Fruit fly (Drosophila melanogaster) whole organism, embryonic: ENCODE data around the gene CG7806.

Experiments used
- Bgb ChIP-seq: fragments of 200-800 bp; sonication (Bioruptor generic); IDR thresholded peaks from 2 replicates; pipeline ENCODE4 v1.3.6; 2022; ENCODE audit warnings: missing biosample characterization, missing genetic modification characterization; ENCODE audit not compliant: partially characterized antibody
- C15 ChIP-seq: fragments of 200-800 bp; sonication (Bioruptor generic); IDR thresholded peaks from 3 replicates; pipeline ENCODE4 v1.3.6; 2022; ENCODE audit warnings: missing biosample characterization, missing genetic modification characterization
- CG10274 ChIP-seq: fragments of 200-800 bp; sonication (Bioruptor generic); optimal IDR thresholded peaks from 3 replicates; lab custom pipeline; 2017; ENCODE audit warnings: missing biosample characterization, mild to moderate bottlenecking, missing genetic modification characterization
- CG11695 ChIP-seq: fragments of 200-800 bp; sonication (Bioruptor generic); IDR thresholded peaks from 3 replicates; pipeline ENCODE4 v1.3.6; 2022; ENCODE audit warnings: missing biosample characterization, missing genetic modification characterization
- CG12391 ChIP-seq: fragments of 200-800 bp; sonication (Bioruptor generic); optimal IDR thresholded peaks from 3 replicates; lab custom pipeline; 2018; ENCODE audit warnings: missing biosample characterization, mild to moderate bottlenecking, missing genetic modification characterization, moderate library complexity
- CG12659 ChIP-seq: fragments of 200-800 bp; sonication (Bioruptor generic); optimal IDR thresholded peaks from 3 replicates; lab custom pipeline; 2017; ENCODE audit warnings: mild to moderate bottlenecking, missing biosample characterization, missing genetic modification reagents, missing genetic modification characterization
- CG14014 ChIP-seq: fragments of 200-800 bp; sonication (Bioruptor generic); IDR thresholded peaks from 2 replicates; pipeline ENCODE4 v1.3.6; 2022; ENCODE audit warnings: missing biosample characterization, missing genetic modification characterization
- CG14441 ChIP-seq: fragments of 200-800 bp; sonication (Bioruptor generic); IDR thresholded peaks from 2 replicates; pipeline ENCODE4 v1.3.6; 2022; ENCODE audit warnings: missing biosample characterization, missing genetic modification characterization
- CG15011 ChIP-seq: fragments of 200-800 bp; sonication (Bioruptor generic); optimal IDR thresholded peaks from 3 replicates; lab custom pipeline; 2018; ENCODE audit warnings: missing biosample characterization, mild to moderate bottlenecking, missing genetic modification characterization
- CG15514 ChIP-seq: fragments of 200-800 bp; sonication (Bioruptor generic); optimal IDR thresholded peaks from 3 replicates; lab custom pipeline; 2017; ENCODE audit warnings: missing biosample characterization, missing genetic modification characterization, mild to moderate bottlenecking, moderate library complexity, missing genetic modification reagents
- CG15601 ChIP-seq: fragments of 200-800 bp; sonication (Bioruptor generic); optimal IDR thresholded peaks from 3 replicates; lab custom pipeline; 2019; ENCODE audit warnings: missing biosample characterization, mild to moderate bottlenecking, missing genetic modification characterization, moderate library complexity
- CG17361 ChIP-seq: fragments of 200-800 bp; sonication (Bioruptor generic); IDR thresholded peaks from 3 replicates; pipeline ENCODE4 v1.3.6; 2022; ENCODE audit warnings: missing biosample characterization, missing genetic modification characterization
- CG1792 ChIP-seq: fragments of 200-800 bp; sonication (Bioruptor generic); optimal IDR thresholded peaks from 2 replicates; lab custom pipeline; 2016; ENCODE audit warnings: missing biosample characterization, missing genetic modification characterization
- CG2129 ChIP-seq: fragments of 200-800 bp; sonication (Bioruptor generic); IDR thresholded peaks from 2 replicates; pipeline ENCODE4 v1.3.6; 2022; ENCODE audit warnings: missing biosample characterization, missing genetic modification characterization; ENCODE audit not compliant: partially characterized antibody
- CG3995 ChIP-seq: fragments of 200-800 bp; sonication (Bioruptor generic); optimal IDR thresholded peaks from 3 replicates; lab custom pipeline; 2016; ENCODE audit warnings: missing biosample characterization, missing genetic modification characterization
- CG4328 ChIP-seq: fragments of 200-800 bp; sonication (Bioruptor generic); optimal IDR thresholded peaks from 3 replicates; lab custom pipeline; 2017; ENCODE audit warnings: missing biosample characterization, missing genetic modification reagents, missing genetic modification characterization
- CG6654 ChIP-seq: fragments of 200-800 bp; sonication (Bioruptor generic); optimal IDR thresholded peaks from 2 replicates; lab custom pipeline; 2017; ENCODE audit warnings: missing biosample characterization, mild to moderate bottlenecking, missing genetic modification characterization
- CG8388 ChIP-seq: fragments of 200-800 bp; sonication (Bioruptor generic); optimal IDR thresholded peaks from 2 replicates; lab custom pipeline; 2019; ENCODE audit warnings: missing biosample characterization, mild to moderate bottlenecking, missing genetic modification characterization, moderate library complexity
- CG8478 ChIP-seq: fragments of >200 bp; optimal IDR thresholded peaks from 2 replicates; lab custom pipeline; 2018
- Dek ChIP-seq: fragments of 200-800 bp; sonication (Bioruptor generic); optimal IDR thresholded peaks from 3 replicates; lab custom pipeline; 2019; ENCODE audit warnings: missing biosample characterization, mild to moderate bottlenecking, missing genetic modification characterization, moderate library complexity
- Dll ChIP-seq: fragments of 200-800 bp; sonication (Bioruptor generic); IDR thresholded peaks from 4 replicates; pipeline ENCODE4 v1.3.6; 2022; ENCODE audit warnings: missing biosample characterization, missing genetic modification characterization; ENCODE audit not compliant: partially characterized antibody
- Doc2 ChIP-seq: fragments of 200-800 bp; sonication (Bioruptor generic); IDR thresholded peaks from 2 replicates; pipeline ENCODE4 v1.3.6; 2022; ENCODE audit warnings: missing biosample characterization, missing genetic modification characterization
- Doc3 ChIP-seq: fragments of 200-800 bp; sonication (Bioruptor generic); IDR thresholded peaks from 3 replicates; pipeline ENCODE4 v1.3.6; 2022; ENCODE audit warnings: missing biosample characterization, missing genetic modification characterization; ENCODE audit not compliant: partially characterized antibody
- Fer2 ChIP-seq: fragments of 200-800 bp; sonication (Bioruptor generic); optimal IDR thresholded peaks from 2 replicates; lab custom pipeline; 2018; ENCODE audit warnings: missing biosample characterization, mild to moderate bottlenecking, missing genetic modification characterization, moderate library complexity
- Fer3 ChIP-seq: fragments of 200-800 bp; sonication (Bioruptor generic); optimal IDR thresholded peaks from 2 replicates; lab custom pipeline; 2018; ENCODE audit warnings: missing biosample characterization, mild to moderate bottlenecking, missing genetic modification characterization, moderate library complexity
- HLH54F ChIP-seq: fragments of 200-800 bp; sonication (Bioruptor generic); optimal IDR thresholded peaks from 3 replicates; lab custom pipeline; 2016; ENCODE audit warnings: missing biosample characterization, missing genetic modification characterization
- MBD-R2 ChIP-seq: fragments of 200-800 bp; sonication (Bioruptor generic); IDR thresholded peaks from 2 replicates; pipeline ENCODE4 v1.3.6; 2022; ENCODE audit warnings: missing biosample characterization, missing genetic modification characterization
- Max ChIP-seq: fragments of 200-800 bp; sonication (Bioruptor generic); optimal IDR thresholded peaks from 2 replicates; lab custom pipeline; 2016; ENCODE audit warnings: missing biosample characterization, mild to moderate bottlenecking, missing genetic modification characterization
- Myb ChIP-seq: fragments of 200-800 bp; sonication (Bioruptor generic); optimal IDR thresholded peaks from 2 replicates; lab custom pipeline; 2016; ENCODE audit warnings: missing biosample characterization, missing genetic modification characterization
- Nf-YC ChIP-seq: fragments of 200-800 bp; optimal IDR thresholded peaks from 3 replicates; lab custom pipeline; 2019; ENCODE audit warnings: missing biosample characterization, mild to moderate bottlenecking, missing genetic modification characterization, moderate library complexity
- PHDP ChIP-seq: fragments of 200-800 bp; sonication (Bioruptor generic); optimal IDR thresholded peaks from 3 replicates; lab custom pipeline; 2018; ENCODE audit warnings: missing biosample characterization, mild to moderate bottlenecking, missing genetic modification characterization, moderate library complexity
- ac ChIP-seq: fragments of 200-800 bp; sonication (Bioruptor generic); optimal IDR thresholded peaks from 3 replicates; lab custom pipeline; 2017; ENCODE audit warnings: missing biosample characterization, mild to moderate bottlenecking, missing genetic modification characterization
- aop ChIP-seq: fragments of 200-800 bp; sonication (Bioruptor generic); IDR thresholded peaks from 2 replicates; pipeline ENCODE4 v1.3.6; 2022; ENCODE audit warnings: missing biosample characterization, missing genetic modification characterization
- bab2 ChIP-seq: fragments of 200-800 bp; sonication (Bioruptor generic); optimal IDR thresholded peaks from 2 replicates; lab custom pipeline; 2016; ENCODE audit warnings: missing biosample characterization, missing genetic modification characterization
- bsh ChIP-seq, 2 experiments: fragments of 200-800 bp; sonication (Bioruptor generic); optimal IDR thresholded peaks; 2 replicates each; lab custom pipeline; 2017 to 2018; ENCODE audit warnings: mild to moderate bottlenecking in 2 of 2, missing biosample characterization in 2 of 2, missing genetic modification characterization in 2 of 2, moderate library complexity in 1 of 2
- crol ChIP-seq: fragments of 200-800 bp; sonication (Bioruptor generic); IDR thresholded peaks from 2 replicates; pipeline ENCODE4 v1.3.6; 2022; ENCODE audit warnings: missing biosample characterization, missing genetic modification characterization
- dmrt11E ChIP-seq: fragments of 200-800 bp; sonication (Bioruptor generic); optimal IDR thresholded peaks from 3 replicates; lab custom pipeline; 2018; ENCODE audit warnings: missing biosample characterization, mild to moderate bottlenecking, missing genetic modification characterization, moderate library complexity
- fd102C ChIP-seq: fragments of 200-800 bp; sonication (Bioruptor generic); optimal IDR thresholded peaks from 2 replicates; lab custom pipeline; 2018; ENCODE audit warnings: missing biosample characterization, mild to moderate bottlenecking, missing genetic modification characterization, moderate library complexity
- h ChIP-seq: fragments of >200 bp; optimal IDR thresholded peaks from 2 replicates; lab custom pipeline; 2017
- hbn ChIP-seq: fragments of 200-800 bp; sonication (Bioruptor generic); IDR thresholded peaks from 2 replicates; pipeline ENCODE4 v1.3.6; 2022; ENCODE audit warnings: missing biosample characterization, missing genetic modification characterization; ENCODE audit not compliant: partially characterized antibody
- kni ChIP-seq: fragments of 200-800 bp; sonication (Bioruptor generic); optimal IDR thresholded peaks from 3 replicates; lab custom pipeline; 2017; ENCODE audit warnings: mild to moderate bottlenecking, missing biosample characterization, missing genetic modification reagents, missing genetic modification characterization
- knrl ChIP-seq: fragments of 200-800 bp; sonication (Bioruptor generic); IDR thresholded peaks from 3 replicates; pipeline ENCODE4 v1.3.6; 2022; ENCODE audit warnings: missing biosample characterization, missing genetic modification characterization; ENCODE audit not compliant: partially characterized antibody
- lbe ChIP-seq: fragments of 200-800 bp; sonication (Bioruptor generic); optimal IDR thresholded peaks from 2 replicates; lab custom pipeline; 2016; ENCODE audit warnings: missing biosample characterization, mild to moderate bottlenecking, missing genetic modification characterization
- nerfin-2 ChIP-seq: fragments of 200-800 bp; sonication (Bioruptor generic); IDR thresholded peaks from 2 replicates; pipeline ENCODE4 v1.3.6; 2022; ENCODE audit warnings: missing biosample characterization, missing genetic modification characterization; ENCODE audit not compliant: partially characterized antibody
- org-1 ChIP-seq: fragments of 200-800 bp; sonication (Bioruptor generic); optimal IDR thresholded peaks from 2 replicates; lab custom pipeline; 2017; ENCODE audit warnings: missing biosample characterization, missing genetic modification characterization
- pfk ChIP-seq: fragments of 200-800 bp; sonication (Bioruptor generic); optimal IDR thresholded peaks from 2 replicates; lab custom pipeline; 2018; ENCODE audit warnings: missing biosample characterization, mild to moderate bottlenecking, missing genetic modification characterization, moderate library complexity
- usp ChIP-seq: fragments of >200 bp; optimal IDR thresholded peaks from 2 replicates; lab custom pipeline; 2017; ENCODE audit warnings: missing biosample characterization, missing genetic modification characterization
- vfl ChIP-seq: fragments of 200-800 bp; sonication (Bioruptor generic); optimal IDR thresholded peaks from 2 replicates; lab custom pipeline; 2016; ENCODE audit warnings: missing biosample characterization, missing genetic modification characterization
- vvl ChIP-seq: fragments of 200-800 bp; sonication (Bioruptor generic); IDR thresholded peaks from 2 replicates; pipeline ENCODE4 v1.3.6; 2022; ENCODE audit warnings: missing biosample characterization, missing genetic modification characterization

Gene CG7806

dm6 chr2L:8302766-8303479 lies 8.3 kb upstream of the CG7806 start, which contains the start of the genes wol and Scgalpha (continued):
- TF ChIP-seq MBD-R2 (peak; percentile 77), lbe (GFP tag; lab: Kevin White, UChicago) (no peak), aop (GFP tag; lab: Robert Waterston, UW) (no peak), ac (GFP tag; lab: Kevin White, UChicago) (no peak), CG12659 (GFP tag; lab: Kevin White, UChicago) (peak; percentile 52), CG12391 (no peak), CG1792 (GFP tag; lab: Kevin White, UChicago) (no peak), CG14014 (no peak), CG14441 (GFP tag; lab: Robert Waterston, UW) (no peak), nerfin-2 (GFP tag; lab: Robert Waterston, UW) (no peak), Doc2 (GFP tag; lab: Robert Waterston, UW) (no peak), Fer3 (tag; lab: Kevin White, UChicago) (no peak), PHDP (tag; lab: Kevin White, UChicago) (no peak), hbn (GFP tag; lab: Robert Waterston, UW) (0 out of 2 replicates have a peak, but pooled peaks have one; percentile 36), Fer2 (tag; lab: Kevin White, UChicago) (no peak), CG8388 (GFP tag; lab: Kevin White, UChicago) (no peak), Dll (GFP tag; lab: Robert Waterston, UW) (peak; percentile 67; the same call in 1 of the 4 replicates), CG6654 (GFP tag; lab: Kevin White, UChicago) (no peak), HLH54F (GFP tag; lab: Kevin White, UChicago) (no peak), CG17361 (no peak), usp (GFP tag; lab: Kevin White, UChicago) (no peak), Doc3 (peak; percentile 52; the same call in 2 of the 3 replicates), Myb (GFP tag; lab: Kevin White, UChicago) (peak; percentile 40), pfk (GFP tag; lab: Kevin White, UChicago) (no peak), CG2129 (GFP tag; lab: Robert Waterston, UW) (0 out of 2 replicates have a peak, but pooled peaks have one; percentile 24), bsh (GFP tag; optimal IDR thresholded peaks at IDR 0.05; lab: Kevin White, UChicago) (no peak), C15 (GFP tag; lab: Robert Waterston, UW) (no peak), Bgb (peak; percentile 74), Dek (tag; lab: Kevin White, UChicago) (no peak), CG11695 (GFP tag; lab: Robert Waterston, UW) (no peak), knrl (GFP tag; lab: Robert Waterston, UW) (peak; percentile 53; the same call in 2 of the 3 replicates), vvl (GFP tag; lab: Robert Waterston, UW) (peak; percentile 25; the same call in 1 of the 2 replicates), CG4328 (GFP tag; lab: Kevin White, UChicago) (no peak), dmrt11E (no peak), fd102C (GFP tag; lab: Kevin White, UChicago) (no peak), vfl (GFP tag; lab: Kevin White, UChicago) (no peak), CG8478 (lab: Kevin White, UChicago) (no peak), bab2 (GFP tag; lab: Kevin White, UChicago) (no peak), org-1 (GFP tag; lab: Kevin White, UChicago) (no peak), CG15011 (no peak), Max (no peak), h (lab: Kevin White, UChicago) (no peak), crol (GFP tag; lab: Robert Waterston, UW) (no peak), kni (no peak), CG3995 (peak; percentile 98), CG10274 (GFP tag; lab: Kevin White, UChicago) (no peak), CG15601 (tag; lab: Kevin White, UChicago) (no peak), Nf-YC (peak; percentile 12), CG15514 (GFP tag; lab: Kevin White, UChicago) (no peak)
